Fruit fly (Drosophila melanogaster) whole organism, adult: ENCODE data around the gene CG34051.

Source experiments
- CG11617 ChIP-seq: fragments of 200-800 bp; sonication (Bioruptor generic); optimal IDR thresholded peaks from 2 replicates; lab custom pipeline; 2017; ENCODE audit warnings: mild to moderate bottlenecking, missing biosample characterization, missing genetic modification reagents, missing genetic modification characterization
- CG12768 ChIP-seq: fragments of 200-800 bp; sonication (Bioruptor generic); optimal IDR thresholded peaks from 2 replicates; lab custom pipeline; 2017; ENCODE audit warnings: missing biosample characterization, missing genetic modification characterization, mild to moderate bottlenecking, moderate library complexity, missing genetic modification reagents
- CG14711 ChIP-seq: fragments of 200-800 bp; sonication (Bioruptor generic); optimal IDR thresholded peaks from 2 replicates; lab custom pipeline; 2018; ENCODE audit warnings: missing biosample characterization, mild to moderate bottlenecking, missing genetic modification characterization, moderate library complexity
- CG1620 ChIP-seq: fragments of 200-800 bp; sonication (Bioruptor generic); optimal IDR thresholded peaks from 2 replicates; lab custom pipeline; 2016; ENCODE audit warnings: missing biosample characterization, missing genetic modification characterization
- CG33017 ChIP-seq: fragments of 200-800 bp; sonication (Bioruptor generic); optimal IDR thresholded peaks from 2 replicates; lab custom pipeline; 2018; ENCODE audit warnings: missing biosample characterization, mild to moderate bottlenecking, missing genetic modification characterization, moderate library complexity
- CG5204 ChIP-seq: fragments of 200-800 bp; sonication (Bioruptor generic); optimal IDR thresholded peaks from 2 replicates; lab custom pipeline; 2016; ENCODE audit warnings: missing biosample characterization, missing genetic modification characterization
- CG7045 ChIP-seq: fragments of 200-800 bp; sonication (Bioruptor generic); optimal IDR thresholded peaks from 2 replicates; lab custom pipeline; 2017; ENCODE audit warnings: missing biosample characterization, mild to moderate bottlenecking, missing genetic modification characterization
- CG7101 ChIP-seq: fragments of 200-800 bp; sonication (Bioruptor generic); optimal IDR thresholded peaks from 2 replicates; lab custom pipeline; 2018; ENCODE audit warnings: missing biosample characterization, mild to moderate bottlenecking, missing genetic modification characterization, moderate library complexity
- Clk ChIP-seq: fragments of 200-800 bp; sonication (Bioruptor generic); optimal IDR thresholded peaks from 2 replicates; lab custom pipeline; 2017; ENCODE audit warnings: missing biosample characterization, missing genetic modification characterization
- Crg-1 ChIP-seq: fragments of 200-800 bp; sonication (Bioruptor generic); optimal IDR thresholded peaks from 2 replicates; lab custom pipeline; 2016; ENCODE audit warnings: missing biosample characterization, missing genetic modification characterization
- Hr96 ChIP-seq: fragments of 200-800 bp; sonication (Bioruptor generic); optimal IDR thresholded peaks from 2 replicates; lab custom pipeline; 2016; ENCODE audit warnings: missing biosample characterization, missing genetic modification characterization
- Mnt ChIP-seq: fragments of 200-800 bp; sonication (Bioruptor generic); optimal IDR thresholded peaks from 2 replicates; lab custom pipeline; 2016; ENCODE audit warnings: missing biosample characterization, mild to moderate bottlenecking, missing genetic modification characterization
- bab1 ChIP-seq: fragments of 200-800 bp; sonication (Bioruptor generic); optimal IDR thresholded peaks from 3 replicates; lab custom pipeline; 2019; ENCODE audit warnings: missing biosample characterization, mild to moderate bottlenecking, missing genetic modification characterization, moderate library complexity
- cic ChIP-seq: fragments of 200-800 bp; sonication (Bioruptor generic); optimal IDR thresholded peaks from 2 replicates; lab custom pipeline; 2017; ENCODE audit warnings: missing biosample characterization, mild to moderate bottlenecking, missing genetic modification characterization, moderate library complexity
- cnc ChIP-seq, 2 experiments: fragments of >200 bp; optimal IDR thresholded peaks; 2 replicates each; lab custom pipeline; 2017
- kay ChIP-seq: fragments of 200-800 bp; sonication (Bioruptor generic); peaks from one replicate; lab custom pipeline; 2016; ENCODE audit warnings: missing biosample characterization, missing genetic modification characterization, borderline replicate concordance
- ovo ChIP-seq: fragments of 200-800 bp; sonication (Bioruptor generic); optimal IDR thresholded peaks from 2 replicates; lab custom pipeline; 2016; ENCODE audit warnings: missing biosample characterization, missing genetic modification characterization
- pad ChIP-seq: fragments of 200-800 bp; sonication (Bioruptor generic); optimal IDR thresholded peaks from 3 replicates; lab custom pipeline; 2017; ENCODE audit warnings: missing biosample characterization, missing genetic modification characterization, mild to moderate bottlenecking, moderate library complexity, missing genetic modification reagents
- tj ChIP-seq: fragments of 200-800 bp; sonication (Bioruptor generic); optimal IDR thresholded peaks from 3 replicates; lab custom pipeline; 2017; ENCODE audit warnings: missing biosample characterization, mild to moderate bottlenecking, missing genetic modification characterization, moderate library complexity
- toe ChIP-seq: fragments of 200-800 bp; sonication (Bioruptor generic); optimal IDR thresholded peaks from 2 replicates; lab custom pipeline; 2016; ENCODE audit warnings: missing biosample characterization, missing genetic modification characterization

The CG34051 gene

DNA sequence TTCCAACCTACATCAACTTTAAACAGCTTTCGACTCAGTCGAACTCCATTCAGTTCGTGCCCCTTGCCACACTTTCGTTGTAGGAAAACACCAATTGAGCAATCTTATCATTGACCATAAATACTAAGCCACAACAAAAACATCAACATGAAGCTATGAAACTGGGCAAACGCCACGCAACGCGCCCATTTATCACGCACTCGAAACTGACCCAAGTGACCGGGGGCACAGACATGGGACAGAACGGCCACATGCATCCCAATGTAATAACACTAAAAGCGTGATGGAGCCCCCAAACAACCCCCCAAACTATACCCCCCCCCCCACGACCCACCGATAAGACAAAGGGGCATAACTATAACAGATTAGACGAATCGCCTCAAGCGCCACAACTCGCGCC, 28.3 kb downstream of the CG34051 start:
- TF ChIP-seq CG7101 = no peak

DNA sequence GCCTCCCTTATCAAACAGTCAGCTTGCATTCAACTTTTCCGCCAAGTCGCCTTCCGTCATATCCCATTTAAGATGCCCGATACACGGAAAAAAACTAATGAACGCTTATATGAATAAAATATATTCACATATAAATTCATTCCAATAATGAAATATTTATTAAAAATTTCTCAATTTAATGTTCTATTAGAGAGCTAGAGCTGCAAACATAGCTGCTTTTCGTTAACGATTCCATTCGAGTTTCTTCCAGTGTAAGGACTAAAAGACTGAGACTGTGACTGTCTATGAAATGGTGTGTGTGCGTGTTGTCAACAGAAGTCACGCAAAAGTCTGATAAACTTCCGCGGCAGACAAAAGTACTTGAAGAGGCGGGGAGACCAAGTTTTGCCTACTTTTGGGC, 30.7 kb downstream of the CG34051 start:
- TF ChIP-seq CG5204 (GFP tag; lab: Kevin White, UChicago) (no peak), toe (GFP tag; lab: Kevin White, UChicago) (no peak), Hr96 (no peak), CG33017 (no peak), Clk (GFP tag; lab: Kevin White, UChicago) (no peak)

DNA sequence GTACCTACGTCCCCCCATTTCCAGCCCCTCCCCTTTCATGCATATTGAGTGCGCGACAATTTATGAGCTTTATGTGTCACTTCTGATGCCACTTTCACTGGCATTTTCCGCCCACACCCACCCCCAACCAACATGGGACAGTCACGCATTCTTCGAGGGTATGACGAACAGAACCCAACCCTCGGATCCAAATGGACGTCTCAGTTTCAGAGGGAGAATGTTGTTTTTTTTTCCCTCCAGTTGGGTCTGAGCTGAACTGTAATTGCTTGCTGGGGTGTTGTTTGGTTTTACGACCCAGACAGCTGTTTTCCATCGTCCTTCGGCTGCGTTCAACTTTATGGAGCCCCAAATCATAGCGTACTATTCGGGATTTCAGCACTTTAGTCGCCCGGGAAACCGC, 37.0 kb downstream of the CG34051 start:
- no peak for TF ChIP-seq CG33017
- no peak for TF ChIP-seq cic (GFP tag; lab: Kevin White, UChicago)
- no peak for TF ChIP-seq CG11617 (GFP tag; lab: Kevin White, UChicago)
- no peak for TF ChIP-seq Clk (GFP tag; lab: Kevin White, UChicago)
- TF ChIP-seq ovo (GFP tag; lab: Kevin White, UChicago) = no peak
- TF ChIP-seq Mnt (GFP tag; lab: Kevin White, UChicago) = no peak
- TF ChIP-seq tj = no peak
- TF ChIP-seq kay (GFP tag; lab: Kevin White, UChicago) = no peak
- TF ChIP-seq CG7045 = no peak
- TF ChIP-seq CG5204 (GFP tag; lab: Kevin White, UChicago) = no peak
- TF ChIP-seq Crg-1 (GFP tag; lab: Kevin White, UChicago) = no peak

DNA sequence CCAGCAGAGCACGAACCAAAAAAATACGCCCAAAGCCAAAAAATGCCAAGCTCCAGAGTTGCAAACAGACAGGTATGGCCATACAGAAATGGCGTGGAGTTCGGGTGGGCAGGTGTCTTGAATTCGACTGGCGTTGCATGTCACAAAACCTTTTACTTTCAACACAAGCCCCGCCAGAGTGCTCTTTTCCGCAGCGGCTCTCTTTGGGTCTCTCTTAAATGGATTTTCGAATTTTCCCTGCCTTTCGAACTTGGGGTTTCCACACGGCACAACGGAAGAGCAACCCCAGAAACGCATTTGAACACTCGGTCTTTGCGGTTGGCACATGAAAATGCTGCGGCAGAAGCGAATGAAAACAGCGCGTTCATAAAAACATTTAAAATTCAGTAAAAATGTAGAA, 43.0 kb downstream of the CG34051 start:
- TF ChIP-seq cic (GFP tag; lab: Kevin White, UChicago) = no peak
- no peak for TF ChIP-seq CG1620 (GFP tag; lab: Kevin White, UChicago)
- no peak for TF ChIP-seq CG12768 (GFP tag; lab: Kevin White, UChicago)
- no peak for TF ChIP-seq CG7101
- no peak for TF ChIP-seq CG5204 (GFP tag; lab: Kevin White, UChicago)
- TF ChIP-seq Crg-1 (GFP tag; lab: Kevin White, UChicago) = no peak
- no peak for TF ChIP-seq cnc (optimal IDR thresholded peaks at IDR 0.05; lab: Kevin White, UChicago)
- TF ChIP-seq kay (GFP tag; lab: Kevin White, UChicago) = no peak
- TF ChIP-seq bab1 (GFP tag; lab: Kevin White, UChicago) = no peak

DNA sequence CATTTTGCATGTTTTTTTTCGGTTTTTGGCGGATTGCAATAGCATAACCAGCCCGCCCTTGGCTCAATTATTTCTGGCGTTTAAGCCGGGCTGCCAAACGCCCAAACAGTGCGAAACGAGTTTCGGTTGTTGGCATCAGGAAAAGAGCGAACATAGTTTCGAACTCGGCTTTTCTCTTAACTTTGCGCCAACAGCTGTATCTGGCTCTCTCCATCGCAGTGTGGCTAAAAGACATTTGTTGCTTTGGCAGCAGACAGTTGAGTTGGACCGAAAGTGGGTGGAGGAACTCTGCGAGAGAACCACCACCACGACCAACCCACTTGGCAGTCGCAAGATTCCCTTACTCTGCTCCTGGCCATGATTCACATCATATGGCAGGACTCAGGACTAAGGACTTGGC, 43.8 kb downstream of the CG34051 start:
- no peak for TF ChIP-seq pad
- no peak for TF ChIP-seq CG14711 (tag; lab: Kevin White, UChicago)
- no peak for TF ChIP-seq bab1 (GFP tag; lab: Kevin White, UChicago)
- no peak for TF ChIP-seq Clk (GFP tag; lab: Kevin White, UChicago)
- TF ChIP-seq Crg-1 (GFP tag; lab: Kevin White, UChicago) = no peak
- TF ChIP-seq CG11617 (GFP tag; lab: Kevin White, UChicago) = no peak
- no peak for TF ChIP-seq ovo (GFP tag; lab: Kevin White, UChicago)
- no peak for TF ChIP-seq cic (GFP tag; lab: Kevin White, UChicago)
- no peak for TF ChIP-seq CG33017
- TF ChIP-seq Mnt (GFP tag; lab: Kevin White, UChicago) = no peak
- TF ChIP-seq CG7045 = no peak
- TF ChIP-seq kay (GFP tag; lab: Kevin White, UChicago) = no peak
- no peak for TF ChIP-seq cnc (optimal IDR thresholded peaks at IDR 0.05; lab: Kevin White, UChicago)
- no peak for TF ChIP-seq CG7101
- TF ChIP-seq toe (GFP tag; lab: Kevin White, UChicago) = no peak
- TF ChIP-seq CG5204 (GFP tag; lab: Kevin White, UChicago) = no peak
- no peak for TF ChIP-seq tj
- TF ChIP-seq Hr96 = no peak

DNA sequence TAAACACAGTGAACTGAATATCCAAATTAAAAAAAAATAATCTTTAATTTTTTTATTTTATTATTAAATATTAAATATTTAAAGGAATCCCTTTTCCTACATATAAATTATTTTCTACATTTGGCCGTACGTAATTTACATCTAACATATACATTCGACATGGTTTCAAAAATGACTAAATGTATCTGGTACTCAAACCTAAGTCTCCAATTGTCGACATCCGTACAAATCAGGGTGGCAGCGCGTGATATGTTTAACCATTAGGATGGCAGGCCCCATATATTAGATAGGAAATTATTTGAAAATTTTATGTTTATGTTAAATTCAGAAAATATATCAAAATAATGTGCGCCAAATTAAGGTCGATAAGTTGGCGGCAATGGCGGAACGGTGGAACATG, 45.6 kb downstream of the CG34051 start:
- TF ChIP-seq bab1 (GFP tag; lab: Kevin White, UChicago) (no peak), cic (GFP tag; lab: Kevin White, UChicago) (no peak), ovo (GFP tag; lab: Kevin White, UChicago) (no peak), Clk (GFP tag; lab: Kevin White, UChicago) (no peak), Mnt (GFP tag; lab: Kevin White, UChicago) (no peak), CG7045 (no peak), CG14711 (tag; lab: Kevin White, UChicago) (no peak), CG11617 (GFP tag; lab: Kevin White, UChicago) (no peak), tj (no peak), kay (GFP tag; lab: Kevin White, UChicago) (no peak), CG5204 (GFP tag; lab: Kevin White, UChicago) (no peak), pad (no peak), CG12768 (GFP tag; lab: Kevin White, UChicago) (no peak)

DNA sequence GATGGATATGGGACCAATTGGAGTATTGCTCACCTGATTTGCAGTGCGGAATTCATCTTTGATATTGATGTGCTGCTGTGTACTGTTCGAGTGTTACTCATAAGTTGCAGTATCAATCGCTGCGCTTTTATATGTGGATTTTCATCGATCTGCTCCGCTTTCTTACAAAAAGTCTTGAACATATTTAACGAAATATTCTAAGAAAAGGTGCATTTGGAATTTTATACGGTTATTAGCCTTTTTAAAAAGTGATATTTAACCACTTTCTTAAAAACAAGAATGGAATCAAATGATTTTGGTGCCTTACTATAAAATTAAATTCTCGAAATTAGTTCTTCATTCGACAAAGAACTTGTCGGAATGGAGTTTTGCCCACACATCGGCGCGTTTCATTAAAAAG, 47.4 kb downstream of the CG34051 start, which contains the start of gene TotE:
TSS of gene TotE (minus strand) at position 101 of the 400 bp plus-strand sequence.
- TF ChIP-seq CG7101 (no peak), cnc (optimal IDR thresholded peaks at IDR 0.05; lab: Kevin White, UChicago) (no peak), CG7045 (no peak), bab1 (GFP tag; lab: Kevin White, UChicago) (no peak), CG33017 (no peak), Hr96 (no peak), Clk (GFP tag; lab: Kevin White, UChicago) (no peak), Crg-1 (GFP tag; lab: Kevin White, UChicago) (no peak), kay (GFP tag; lab: Kevin White, UChicago) (no peak), cic (GFP tag; lab: Kevin White, UChicago) (no peak), ovo (GFP tag; lab: Kevin White, UChicago) (no peak)
